Worm (Caenorhabditis elegans): Measurements from ENCODE around the gene math-13.
A peak's percentile ranks its signal among the peaks of the same experiment; 100 is the strongest.

The math-13 gene

DNA sequence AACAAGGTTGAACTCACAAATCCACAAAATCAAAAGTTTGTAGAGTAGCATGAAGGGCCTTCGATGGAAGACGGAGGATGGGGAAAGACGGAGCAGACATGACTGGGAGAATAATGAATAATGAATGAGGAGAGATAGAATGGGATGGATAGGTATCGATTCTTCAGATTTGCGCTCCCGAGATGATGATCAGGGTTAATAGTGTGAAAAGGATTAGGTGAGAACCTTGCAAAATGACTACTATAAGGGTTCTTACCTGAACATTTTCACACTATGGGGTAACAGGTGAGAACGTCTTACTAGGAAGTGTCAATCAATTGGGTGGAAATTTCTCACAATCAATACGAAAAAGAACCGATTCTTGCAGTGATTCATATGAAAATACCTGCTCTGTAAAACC lies 25.5 kb upstream of the math-13 start, which contains the start of gene fbxb-96:
Gene fbxb-96 (minus strand): TSS at position 101 of the 400 bp plus-strand sequence.
- TF ChIP-seq ceh-82 (tag; optimal IDR thresholded peaks at IDR 0.05) (no peak), lin-15B (tag; optimal IDR thresholded peaks at IDR 0.05) (no peak), nhr-237 (tag; optimal IDR thresholded peaks at IDR 0.05) (no peak), pqm-1 (tag; optimal IDR thresholded peaks at IDR 0.05) (no peak)

DNA sequence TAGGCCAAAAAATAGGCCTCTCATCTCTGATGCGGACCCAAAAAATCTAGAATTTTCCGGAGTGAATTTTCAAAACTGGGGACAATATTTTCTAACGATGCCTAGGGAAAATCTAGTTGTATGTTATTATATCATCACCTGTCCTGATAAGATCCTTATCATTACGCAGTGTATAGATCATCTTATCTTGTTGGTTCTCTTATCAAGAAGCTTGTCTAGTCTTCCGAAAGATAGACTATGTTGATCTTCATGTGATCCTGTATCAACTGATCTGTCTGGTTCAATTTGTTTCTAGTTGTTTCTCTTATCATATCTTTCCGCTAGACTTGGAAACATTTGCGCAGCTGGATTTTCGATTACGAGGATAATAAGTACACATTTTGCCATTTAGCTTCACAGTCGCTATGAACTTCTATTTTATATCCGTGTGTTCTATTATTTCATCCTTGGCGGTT lies 24.9 kb upstream of the math-13 start, which contains the start of gene C52E2.3:
Gene C52E2.3 (plus strand): TSS at position 405 of the 455 bp plus-strand sequence.
- no peak for TF ChIP-seq ceh-82 (tag; optimal IDR thresholded peaks at IDR 0.05)
- TF ChIP-seq nhr-77 (tag; optimal IDR thresholded peaks at IDR 0.05): no peak
- TF ChIP-seq nhr-67 (tag; optimal IDR thresholded peaks at IDR 0.05): no peak
- TF ChIP-seq nhr-237 (tag; optimal IDR thresholded peaks at IDR 0.05): no peak
- TF ChIP-seq elt-3 (tag; optimal IDR thresholded peaks at IDR 0.05): peak in 1 of 3 experiments; percentile 28
- TF ChIP-seq lsy-12 (tag; optimal IDR thresholded peaks at IDR 0.05): no peak
- TF ChIP-seq elt-2 (tag; optimal IDR thresholded peaks at IDR 0.05): peak; percentile 51
- TF ChIP-seq nhr-23 (tag; optimal IDR thresholded peaks at IDR 0.05): no peak
- no peak for TF ChIP-seq egl-5 (tag; optimal IDR thresholded peaks at IDR 0.05)
- no peak for TF ChIP-seq ztf-4 (tag; optimal IDR thresholded peaks at IDR 0.05)
- TF ChIP-seq ceh-9 (tag; optimal IDR thresholded peaks at IDR 0.05): no peak
- TF ChIP-seq nhr-43 (tag; optimal IDR thresholded peaks at IDR 0.05; ENCODE audit: poor library complexity, severe bottlenecking): peak; percentile 64
- TF ChIP-seq jun-1 (tag; optimal IDR thresholded peaks at IDR 0.05): no peak

DNA sequence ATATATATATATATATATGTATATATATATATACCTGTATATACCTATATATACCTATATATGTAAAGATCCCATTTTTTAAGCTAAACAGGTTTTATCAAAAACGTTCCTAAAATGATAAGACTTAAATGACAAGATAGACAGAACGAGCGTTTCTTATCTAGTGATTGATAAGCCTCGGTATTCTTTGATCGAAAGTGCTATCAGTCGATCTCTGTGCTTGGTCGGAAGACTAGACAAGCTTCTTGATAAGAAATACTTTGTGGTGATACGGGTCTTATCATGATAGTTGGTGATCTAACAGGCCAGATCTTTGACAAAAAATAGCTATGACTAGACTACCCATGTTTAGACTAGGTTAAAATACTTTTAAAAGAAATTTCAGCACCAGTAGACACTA lies 24.0 kb upstream of the math-13 start:
- no peak for TF ChIP-seq snpc-4 (tag; optimal IDR thresholded peaks at IDR 0.05)
- no peak for TF ChIP-seq nhr-12 (tag; optimal IDR thresholded peaks at IDR 0.05)
- TF ChIP-seq lsy-12 (tag; optimal IDR thresholded peaks at IDR 0.05): no peak
- TF ChIP-seq jun-1 (tag; optimal IDR thresholded peaks at IDR 0.05): peak; percentile 96
- no peak for TF ChIP-seq nhr-76 (tag; optimal IDR thresholded peaks at IDR 0.05)
- no peak for TF ChIP-seq nhr-67 (tag; optimal IDR thresholded peaks at IDR 0.05)
- TF ChIP-seq nhr-28 (tag; optimal IDR thresholded peaks at IDR 0.05): no peak
- no peak for TF ChIP-seq nfya-1 (tag; optimal IDR thresholded peaks at IDR 0.05; ENCODE audit: insufficient read depth)
- TF ChIP-seq ceh-82 (tag; optimal IDR thresholded peaks at IDR 0.05): no peak
- TF ChIP-seq ztf-11 (tag; optimal IDR thresholded peaks at IDR 0.05): no peak
- TF ChIP-seq ceh-16 (tag; optimal IDR thresholded peaks at IDR 0.05): no peak
- no peak for TF ChIP-seq nhr-23 (tag; optimal IDR thresholded peaks at IDR 0.05)
- no peak for TF ChIP-seq nhr-25 (tag; optimal IDR thresholded peaks at IDR 0.05)
- TF ChIP-seq ceh-9 (tag; optimal IDR thresholded peaks at IDR 0.05): no peak
- no peak for TF ChIP-seq zag-1 (tag; optimal IDR thresholded peaks at IDR 0.05)
- TF ChIP-seq pqm-1 (tag; optimal IDR thresholded peaks at IDR 0.05): peak; percentile 99
- no peak for TF ChIP-seq nhr-237 (tag; optimal IDR thresholded peaks at IDR 0.05)
- TF ChIP-seq mml-1 (tag; optimal IDR thresholded peaks at IDR 0.05): no peak
- TF ChIP-seq ama-1 (optimal IDR thresholded peaks at IDR 0.05): no peak
- TF ChIP-seq nhr-43 (tag; optimal IDR thresholded peaks at IDR 0.05; ENCODE audit: poor library complexity, severe bottlenecking): peak; percentile 85
- TF ChIP-seq elt-2 (tag; optimal IDR thresholded peaks at IDR 0.05): peak; percentile 100
- TF ChIP-seq hmg-11 (tag; optimal IDR thresholded peaks at IDR 0.05): no peak
- no peak for TF ChIP-seq lin-39 (tag; optimal IDR thresholded peaks at IDR 0.05)
- peak; percentile 44 for TF ChIP-seq egl-27 (tag; optimal IDR thresholded peaks at IDR 0.05)
- TF ChIP-seq R02D3.7 (tag; optimal IDR thresholded peaks at IDR 0.05): no peak
- TF ChIP-seq skn-1 (tag; optimal IDR thresholded peaks at IDR 0.05): no peak
- no peak for TF ChIP-seq ceh-28 (tag; optimal IDR thresholded peaks at IDR 0.05)
- no peak for TF ChIP-seq mdl-1 (tag; optimal IDR thresholded peaks at IDR 0.05)
- TF ChIP-seq nhr-11 (tag; optimal IDR thresholded peaks at IDR 0.05): no peak
- TF ChIP-seq daf-12 (tag; optimal IDR thresholded peaks at IDR 0.05): no peak
- no peak for TF ChIP-seq lin-15B (tag; optimal IDR thresholded peaks at IDR 0.05)
- TF ChIP-seq egl-5 (tag; optimal IDR thresholded peaks at IDR 0.05): no peak
- no peak for TF ChIP-seq aly-2 (tag; optimal IDR thresholded peaks at IDR 0.05)
- no peak for TF ChIP-seq unc-39 (tag; optimal IDR thresholded peaks at IDR 0.05)
- no peak for TF ChIP-seq unc-62 (GFP tag; optimal IDR thresholded peaks at IDR 0.05)
- TF ChIP-seq fkh-10 (GFP tag; optimal IDR thresholded peaks at IDR 0.05): no peak
- peak; percentile 52 for TF ChIP-seq pha-4 (tag; optimal IDR thresholded peaks at IDR 0.05)
- TF ChIP-seq eor-1 (tag; optimal IDR thresholded peaks at IDR 0.05): no peak
- TF ChIP-seq nhr-77 (tag; optimal IDR thresholded peaks at IDR 0.05): no peak
- TF ChIP-seq fos-1 (tag; optimal IDR thresholded peaks at IDR 0.05): no peak
- TF ChIP-seq sea-2 (GFP tag; optimal IDR thresholded peaks at IDR 0.05): no peak
- no peak for TF ChIP-seq fkh-2 (tag; optimal IDR thresholded peaks at IDR 0.05)
- no peak for TF ChIP-seq elt-1 (tag; optimal IDR thresholded peaks at IDR 0.05)
